Worm (Caenorhabditis elegans) whole organism, L4 larva: ENCODE data around the gene C56C10.7.

Experiments
- F10B5.3 ChIP-seq: sonication (generic microtip); optimal IDR thresholded peaks from 2 replicates; lab custom pipeline; 2016; ENCODE audit warnings: mild to moderate bottlenecking, missing genetic modification characterization, missing compliant biosample characterization
- F26F4.8 ChIP-seq: fragments of 200-800 bp; sonication (Bioruptor generic); conservative IDR thresholded peaks from 2 replicates; pipeline ENCODE4 v1.3.6; 2022; ENCODE audit warnings: missing genetic modification characterization, missing compliant biosample characterization
- R02D3.7 ChIP-seq: fragments of 150-350 bp; sonication (generic microtip); optimal IDR thresholded peaks from 3 replicates; lab custom pipeline; 2014; ENCODE audit warnings: missing biosample characterization, missing genetic modification characterization
- T20F7.1 ChIP-seq: fragments of 200-800 bp; sonication (Bioruptor generic); optimal IDR thresholded peaks from 2 replicates; lab custom pipeline; 2018; ENCODE audit warnings: mild to moderate bottlenecking, missing genetic modification characterization, missing compliant biosample characterization
- Y5F2A.4 ChIP-seq: fragments of 200-800 bp; sonication (Bioruptor generic); optimal IDR thresholded peaks from 2 replicates; lab custom pipeline; 2018; ENCODE audit warnings: mild to moderate bottlenecking, missing genetic modification characterization, missing compliant biosample characterization
- Y75B8A.6 ChIP-seq: fragments of 200-800 bp; sonication (Bioruptor generic); IDR thresholded peaks from 2 replicates; pipeline ENCODE4 v1.3.6; 2022; ENCODE audit warnings: missing genetic modification reagents, missing genetic modification characterization, missing compliant biosample characterization
- ZK337.2 ChIP-seq: fragments of 200-800 bp; sonication (Bioruptor generic); IDR thresholded peaks from 2 replicates; pipeline ENCODE4 v1.3.6; 2022; ENCODE audit warnings: missing genetic modification reagents, missing genetic modification characterization, missing compliant biosample characterization
- ZK546.5 ChIP-seq, 2 experiments: sonication (generic microtip); optimal IDR thresholded peaks; 2 replicates each; lab custom pipeline; 2017; ENCODE audit warnings: missing biosample characterization in 2 of 2, missing genetic modification characterization in 2 of 2
- ceh-28 ChIP-seq: fragments of 150-350 bp; optimal IDR thresholded peaks from 2 replicates; lab custom pipeline; 2014; ENCODE audit warnings: missing biosample characterization, missing genetic modification reagents, missing genetic modification characterization
- ceh-32 ChIP-seq: sonication (generic microtip); optimal IDR thresholded peaks from 2 replicates; lab custom pipeline; 2016; ENCODE audit warnings: mild to moderate bottlenecking, missing genetic modification characterization, missing compliant biosample characterization; ENCODE audit not compliant: poor library complexity
- ceh-82 ChIP-seq: sonication (generic microtip); optimal IDR thresholded peaks from 2 replicates; lab custom pipeline; 2017; ENCODE audit warnings: missing biosample characterization, missing genetic modification characterization
- ctbp-1 ChIP-seq: fragments of 200-800 bp; sonication (Bioruptor generic); IDR thresholded peaks from 2 replicates; pipeline ENCODE4 v1.3.6; 2022; ENCODE audit warnings: missing genetic modification reagents, missing genetic modification characterization, missing compliant biosample characterization
- daf-12 ChIP-seq: fragments of 150-350 bp; optimal IDR thresholded peaks from 2 replicates; lab custom pipeline; 2014; ENCODE audit warnings: missing biosample characterization, missing genetic modification reagents, missing genetic modification characterization
- daf-16 ChIP-seq, 3 experiments: sonication (generic microtip); optimal IDR thresholded peaks; 2 replicates each; lab custom pipeline; 2016 to 2017; ENCODE audit warnings: missing genetic modification characterization in 3 of 3, missing genetic modification reagents in 3 of 3, mild to moderate bottlenecking in 2 of 3, missing compliant biosample characterization in 2 of 3, missing biosample characterization in 1 of 3, moderate library complexity in 1 of 3
- daf-19 ChIP-seq: fragments of 200-800 bp; sonication (Bioruptor generic); conservative IDR thresholded peaks from 2 replicates; pipeline ENCODE4 v1.3.6; 2022; ENCODE audit warnings: missing genetic modification characterization, missing compliant biosample characterization
- daf-8 ChIP-seq: fragments of 200-800 bp; sonication (Bioruptor generic); IDR thresholded peaks from 2 replicates; pipeline ENCODE4 v1.3.6; 2022; ENCODE audit warnings: missing genetic modification characterization, missing compliant biosample characterization
- dmd-6 ChIP-seq: fragments of 200-800 bp; sonication (Bioruptor generic); IDR thresholded peaks from 2 replicates; pipeline ENCODE4 v1.3.6; 2022; ENCODE audit warnings: missing genetic modification reagents, missing genetic modification characterization, missing compliant biosample characterization
- duxl-1 ChIP-seq: sonication (generic microtip); optimal IDR thresholded peaks from 2 replicates; lab custom pipeline; 2016; ENCODE audit warnings: mild to moderate bottlenecking, missing genetic modification characterization, moderate library complexity, missing compliant biosample characterization; ENCODE audit not compliant: poor library complexity
- dve-1 ChIP-seq: sonication (generic microtip); optimal IDR thresholded peaks from 2 replicates; lab custom pipeline; 2017; ENCODE audit warnings: antibody characterized with exemption, mild to moderate bottlenecking, missing genetic modification characterization, missing compliant biosample characterization; ENCODE audit not compliant: insufficient read depth
- fos-1 ChIP-seq: fragments of 150-350 bp; optimal IDR thresholded peaks from 2 replicates; lab custom pipeline; 2014; ENCODE audit warnings: missing biosample characterization, missing genetic modification characterization
- gei-8 ChIP-seq: fragments of 200-800 bp; sonication (Bioruptor generic); optimal IDR thresholded peaks from 2 replicates; lab custom pipeline; 2018; ENCODE audit warnings: mild to moderate bottlenecking, missing genetic modification characterization, missing compliant biosample characterization
- hlh-11 ChIP-seq: fragments of 200-800 bp; sonication (Bioruptor generic); optimal IDR thresholded peaks from 2 replicates; lab custom pipeline; 2018; ENCODE audit warnings: mild to moderate bottlenecking, missing genetic modification characterization, missing compliant biosample characterization
- hlh-30 ChIP-seq: sonication (generic microtip); optimal IDR thresholded peaks from 2 replicates; lab custom pipeline; 2017; ENCODE audit warnings: antibody characterized with exemption, mild to moderate bottlenecking, missing genetic modification characterization, missing compliant biosample characterization; ENCODE audit not compliant: insufficient read depth
- hmg-1.1 ChIP-seq: fragments of 200-800 bp; sonication (Bioruptor generic); IDR thresholded peaks from 2 replicates; pipeline ENCODE4 v1.3.6; 2022; ENCODE audit warnings: missing genetic modification reagents, missing genetic modification characterization, missing compliant biosample characterization
- jun-1 ChIP-seq: fragments of 150-350 bp; optimal IDR thresholded peaks from 2 replicates; lab custom pipeline; 2014; ENCODE audit warnings: missing biosample characterization, missing genetic modification reagents, missing genetic modification characterization
- lin-13 ChIP-seq: fragments of 150-350 bp; optimal IDR thresholded peaks from 2 replicates; lab custom pipeline; 2014; ENCODE audit warnings: missing biosample characterization, missing genetic modification reagents, missing genetic modification characterization
- lin-15B ChIP-seq: fragments of 150-350 bp; sonication (generic microtip); optimal IDR thresholded peaks from 3 replicates; lab custom pipeline; 2014; ENCODE audit warnings: missing biosample characterization, missing genetic modification characterization
- lin-29 ChIP-seq: fragments of 200-800 bp; sonication (Bioruptor generic); IDR thresholded peaks from 2 replicates; pipeline ENCODE4 v1.3.6; 2022; ENCODE audit warnings: missing genetic modification reagents, missing genetic modification characterization, missing compliant biosample characterization
- lsy-2 ChIP-seq, 2 experiments: fragments of 150-350 bp in 1 of 2; sonication (generic microtip) in 1 of 2; optimal IDR thresholded peaks; 2 replicates each; lab custom pipeline; 2014 to 2017; ENCODE audit warnings: missing biosample characterization in 2 of 2, missing genetic modification characterization in 2 of 2
- mdt-29 ChIP-seq: fragments of 200-800 bp; sonication (Bioruptor generic); IDR thresholded peaks from 2 replicates; pipeline ENCODE4 v1.3.6; 2022; ENCODE audit warnings: missing genetic modification reagents, missing genetic modification characterization, missing compliant biosample characterization
- mep-1 ChIP-seq: fragments of 150-350 bp; sonication (generic microtip); optimal IDR thresholded peaks from 3 replicates; lab custom pipeline; 2014; ENCODE audit warnings: missing biosample characterization, missing genetic modification characterization
- mes-2 ChIP-seq: sonication (generic microtip); optimal IDR thresholded peaks from 2 replicates; lab custom pipeline; 2016; ENCODE audit warnings: missing genotype, mild to moderate bottlenecking, missing genetic modification characterization, missing compliant biosample characterization; ENCODE audit not compliant: poor library complexity, severe bottlenecking
- mxl-3 ChIP-seq: fragments of 200-800 bp; sonication (Bioruptor generic); optimal IDR thresholded peaks from 2 replicates; lab custom pipeline; 2018; ENCODE audit warnings: mild to moderate bottlenecking, missing genetic modification characterization, missing compliant biosample characterization
- nhr-10 ChIP-seq: fragments of 150-350 bp; optimal IDR thresholded peaks from 2 replicates; lab custom pipeline; 2014; ENCODE audit warnings: missing biosample characterization, missing genetic modification characterization
- nhr-102 ChIP-seq: sonication (generic microtip); optimal IDR thresholded peaks from 2 replicates; lab custom pipeline; 2016; ENCODE audit warnings: mild to moderate bottlenecking, missing genetic modification characterization, moderate library complexity, missing compliant biosample characterization
- nhr-48 ChIP-seq: sonication (generic microtip); optimal IDR thresholded peaks from 2 replicates; lab custom pipeline; 2016; ENCODE audit warnings: mild to moderate bottlenecking, missing genetic modification characterization, missing compliant biosample characterization
- nhr-6 ChIP-seq: fragments of 150-350 bp; optimal IDR thresholded peaks from 2 replicates; lab custom pipeline; 2014; ENCODE audit warnings: missing biosample characterization, missing genetic modification characterization
- saeg-2 ChIP-seq: fragments of 200-800 bp; sonication (Bioruptor generic); IDR thresholded peaks from 2 replicates; pipeline ENCODE4 v1.3.6; 2022; ENCODE audit warnings: missing genetic modification reagents, missing genetic modification characterization, missing compliant biosample characterization
- snpc-1.2 ChIP-seq: fragments of 200-800 bp; sonication (Bioruptor generic); IDR thresholded peaks from 2 replicates; pipeline ENCODE4 v1.3.6; 2022; ENCODE audit warnings: missing genetic modification reagents, missing genetic modification characterization, missing compliant biosample characterization
- spr-1 ChIP-seq: sonication (generic microtip); optimal IDR thresholded peaks from 2 replicates; lab custom pipeline; 2016; ENCODE audit warnings: mild to moderate bottlenecking, missing genetic modification characterization, missing compliant biosample characterization
- tra-1 ChIP-seq: fragments of 200-800 bp; sonication (Bioruptor generic); IDR thresholded peaks from 2 replicates; pipeline ENCODE4 v1.3.6; 2022; ENCODE audit warnings: missing genetic modification reagents, missing genetic modification characterization, missing compliant biosample characterization
- unc-39 ChIP-seq: sonication (generic microtip); optimal IDR thresholded peaks from 2 replicates; lab custom pipeline; 2017; ENCODE audit warnings: missing biosample characterization, missing genetic modification characterization
- unc-62 ChIP-seq, 3 experiments: fragments of 150-350 bp in 1 of 3; sonication (generic microtip); optimal IDR thresholded peaks in 2 of 3; peaks in 1 of 3; 1 replicate in 1 of 3; 2 replicates in 2 of 3; lab custom pipeline; 2014 to 2017; ENCODE audit warnings: missing biosample characterization in 3 of 3, missing genetic modification characterization in 3 of 3, missing genetic modification reagents in 3 of 3, missing genotype in 1 of 3
- zfp-3 ChIP-seq: fragments of 200-800 bp; sonication (Bioruptor generic); conservative IDR thresholded peaks from 2 replicates; pipeline ENCODE4 v1.3.6; 2022; ENCODE audit warnings: missing genetic modification reagents, missing genetic modification characterization, missing compliant biosample characterization
- ztf-11 ChIP-seq: fragments of 150-350 bp; optimal IDR thresholded peaks from 2 replicates; lab custom pipeline; 2014; ENCODE audit warnings: missing biosample characterization, missing genetic modification characterization

C56C10.7 gene

ce11 chrII:6589408-6589807 is 2.0 kb upstream of the C56C10.7 start, which contains the start of gene vps-32.1 (continued):
- TF ChIP-seq T20F7.1 (GFP tag; lab: Kevin White, UChicago) (no peak), saeg-2 (GFP tag; lab: Robert Waterston, UW) (no peak), F10B5.3 (no peak), dmd-6 (GFP tag; lab: Robert Waterston, UW) (peak; percentile 30), hmg-1.1 (GFP tag; lab: Robert Waterston, UW) (no peak), nhr-102 (tag; lab: Kevin White, UChicago) (no peak), fos-1 (tag; lab: Kevin White, UChicago) (peak; percentile 42), nhr-6 (tag; lab: Kevin White, UChicago) (peak; percentile 1), ceh-82 (tag; lab: Kevin White, UChicago) (no peak), hlh-11 (tag; lab: Kevin White, UChicago) (no peak), lsy-2 (tag; optimal IDR thresholded peaks at IDR 0.05; lab: Kevin White, UChicago) (peak in 1 of 2 experiments; percentile 6), mdt-29 (no peak), ZK546.5 (tag; optimal IDR thresholded peaks at IDR 0.05; lab: Kevin White, UChicago) (no peak)

ce11 chrII:6588605-6589292 is 1.4 kb upstream of the C56C10.7 start, which contains the start of gene icd-1:
icd-1 (minus strand) TSS chrII:6588655.
- TF ChIP-seq dmd-6 (GFP tag; lab: Robert Waterston, UW) (peak; percentile 91), duxl-1 (tag; lab: Kevin White, UChicago) (peak; percentile 89), nhr-6 (tag; lab: Kevin White, UChicago) (peak; percentile 57), gei-8 (peak; percentile 59), dve-1 (tag; lab: Kevin White, UChicago) (peak; percentile 98), lin-29 (GFP tag; lab: Robert Waterston, UW) (peak; percentile 72), spr-1 (tag; lab: Kevin White, UChicago) (peak; percentile 81), daf-12 (tag; lab: Kevin White, UChicago) (no peak), mes-2 (tag; lab: Kevin White, UChicago) (peak; percentile 92), unc-39 (tag; lab: Kevin White, UChicago) (no peak), ZK337.2 (no peak), ceh-32 (tag; lab: Kevin White, UChicago) (peak; percentile 17), daf-16 (GFP tag; optimal IDR thresholded peaks at IDR 0.05; lab: Kevin White, UChicago) (peak; percentile 15 to 88), daf-16 (tag; optimal IDR thresholded peaks at IDR 0.05; lab: Kevin White, UChicago) (peak; percentile 57), hlh-30 (tag; lab: Kevin White, UChicago) (peak; percentile 95), Y5F2A.4 (GFP tag; lab: Kevin White, UChicago) (peak; percentile 56), mep-1 (tag; lab: Kevin White, UChicago) (peak; percentile 97), mdt-29 (peak; percentile 88), unc-62 (GFP tag; optimal IDR thresholded peaks at IDR 0.05 in 1 of 2; lab: Kevin White, UChicago) (peak in 1 of 2 experiments; percentile 98), unc-62 (tag; optimal IDR thresholded peaks at IDR 0.05; lab: Kevin White, UChicago) (no peak), mxl-3 (GFP tag; lab: Kevin White, UChicago) (peak; percentile 72), daf-8 (no peak), nhr-102 (tag; lab: Kevin White, UChicago) (peak; percentile 93), jun-1 (tag; lab: Kevin White, UChicago) (peak; percentile 79), R02D3.7 (tag; lab: Kevin White, UChicago) (peak; percentile 10), nhr-10 (tag; lab: Kevin White, UChicago) (peak; percentile 72), daf-19 (GFP tag; lab: Robert Waterston, UW) (peak; percentile 88), ztf-11 (tag; lab: Kevin White, UChicago) (no peak), snpc-1.2 (peak; percentile 64), ctbp-1 (GFP tag; lab: Robert Waterston, UW) (peak; percentile 89), tra-1 (GFP tag; lab: Robert Waterston, UW) (peak; percentile 81), lin-13 (GFP tag; lab: Kevin White, UChicago) (peak; percentile 92), zfp-3 (peak; percentile 63; the same call in 1 of the 2 replicates), ceh-28 (peak; percentile 47), ceh-82 (tag; lab: Kevin White, UChicago) (no peak), lin-15B (peak; percentile 58), Y75B8A.6 (GFP tag; lab: Robert Waterston, UW) (0 out of 2 replicates have a peak, but pooled peaks have one; percentile 11), nhr-48 (tag; lab: Kevin White, UChicago) (peak; percentile 92), F26F4.8 (GFP tag; lab: Robert Waterston, UW) (no peak)
